Worm (Caenorhabditis elegans) whole organism, mixed stage, embryonic: ENCODE measurements around the gene uba-1.

ENCODE experiments used
- bed-3 ChIP-seq: fragments of 200-800 bp; sonication (Bioruptor generic); optimal IDR thresholded peaks from 3 replicates; lab custom pipeline; 2018; ENCODE audit warnings: mild to moderate bottlenecking, missing genetic modification characterization, moderate library complexity, missing compliant biosample characterization
- ceh-43 ChIP-seq: fragments of 200-800 bp; sonication (Bioruptor generic); optimal IDR thresholded peaks from 2 replicates; lab custom pipeline; 2018; ENCODE audit warnings: mild to moderate bottlenecking, missing genetic modification characterization, moderate library complexity, missing compliant biosample characterization
- cnd-1 ChIP-seq: fragments of 200-800 bp; sonication (Bioruptor generic); optimal IDR thresholded peaks from 2 replicates; lab custom pipeline; 2018; ENCODE audit warnings: mild to moderate bottlenecking, missing genetic modification characterization, missing compliant biosample characterization
- drap-1 ChIP-seq: fragments of 200-800 bp; sonication (Bioruptor generic); optimal IDR thresholded peaks from 3 replicates; lab custom pipeline; 2018; ENCODE audit warnings: mild to moderate bottlenecking, missing genetic modification characterization, missing compliant biosample characterization
- elt-1 ChIP-seq: sonication (generic microtip); optimal IDR thresholded peaks from 2 replicates; lab custom pipeline; 2017; ENCODE audit warnings: missing genetic modification characterization, mild to moderate bottlenecking, missing compliant biosample characterization, antibody characterized with exemption, moderate library complexity, borderline replicate concordance; ENCODE audit not compliant: insufficient read depth
- elt-3 ChIP-seq: fragments of 150-350 bp; optimal IDR thresholded peaks from 2 replicates; lab custom pipeline; 2014; ENCODE audit warnings: missing biosample characterization, missing genetic modification characterization
- flh-1 ChIP-seq: fragments of 200-800 bp; sonication (Bioruptor generic); optimal IDR thresholded peaks from 2 replicates; lab custom pipeline; 2018; ENCODE audit warnings: mild to moderate bottlenecking, missing genetic modification characterization, moderate library complexity, missing compliant biosample characterization
- ham-2 ChIP-seq: fragments of 200-800 bp; sonication (Bioruptor generic); optimal IDR thresholded peaks from 2 replicates; lab custom pipeline; 2018; ENCODE audit warnings: mild to moderate bottlenecking, missing genetic modification characterization, missing compliant biosample characterization
- lin-32 ChIP-seq: fragments of 200-800 bp; sonication (Bioruptor generic); optimal IDR thresholded peaks from 2 replicates; lab custom pipeline; 2018; ENCODE audit warnings: mild to moderate bottlenecking, missing genetic modification characterization, missing compliant biosample characterization
- lsy-2 ChIP-seq: fragments of 150-350 bp; optimal IDR thresholded peaks from 2 replicates; lab custom pipeline; 2014; ENCODE audit warnings: missing biosample characterization, missing genetic modification characterization
- mab-5 ChIP-seq: fragments of 150-350 bp; optimal IDR thresholded peaks from 2 replicates; lab custom pipeline; 2014; ENCODE audit warnings: missing biosample characterization, missing genetic modification characterization
- nhr-28 ChIP-seq: fragments of 150-350 bp; optimal IDR thresholded peaks from 2 replicates; lab custom pipeline; 2014; ENCODE audit warnings: missing biosample characterization, missing genetic modification characterization
- nhr-76 ChIP-seq: sonication (generic microtip); optimal IDR thresholded peaks from 2 replicates; lab custom pipeline; 2017; ENCODE audit warnings: missing biosample characterization, missing genetic modification characterization
- pha-4 ChIP-seq: fragments of 150-350 bp; optimal IDR thresholded peaks from 2 replicates; lab custom pipeline; 2018; ENCODE audit warnings: missing biosample characterization, missing genetic modification reagents, missing genetic modification characterization
- snpc-4 ChIP-seq: fragments of 150-350 bp; optimal IDR thresholded peaks from 2 replicates; lab custom pipeline; 2014; ENCODE audit warnings: missing biosample characterization, missing genetic modification characterization
- tbx-8 ChIP-seq: fragments of 200-800 bp; sonication (Bioruptor generic); optimal IDR thresholded peaks from 2 replicates; lab custom pipeline; 2018; ENCODE audit warnings: mild to moderate bottlenecking, missing genetic modification characterization, moderate library complexity, missing compliant biosample characterization
- unc-120 ChIP-seq: sonication (generic microtip); optimal IDR thresholded peaks from 2 replicates; lab custom pipeline; 2017; ENCODE audit warnings: missing genetic modification characterization, missing compliant biosample characterization; ENCODE audit not compliant: poor library complexity, severe bottlenecking
- ztf-11 ChIP-seq: fragments of 150-350 bp; optimal IDR thresholded peaks from 2 replicates; lab custom pipeline; 2014; ENCODE audit warnings: missing biosample characterization, missing genetic modification characterization

Gene uba-1

DNA sequence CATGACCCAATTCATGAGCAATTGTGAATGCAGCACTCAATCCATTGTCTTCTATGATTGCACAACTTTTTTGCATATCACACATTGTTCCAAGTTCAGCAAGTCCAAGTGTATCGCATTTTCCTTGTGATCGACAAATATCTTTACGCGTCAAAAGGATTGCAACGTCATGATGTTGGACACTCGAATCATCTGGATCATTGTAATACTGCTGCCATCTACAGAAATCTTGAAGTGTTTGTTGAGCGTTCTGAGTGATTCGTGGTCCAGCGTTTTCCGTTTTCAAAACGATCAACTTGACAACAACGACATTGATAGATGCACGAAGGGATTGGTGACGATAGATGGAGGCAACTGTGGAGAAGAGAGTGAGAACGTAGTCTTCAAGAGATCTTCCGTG, 51.5 kb downstream of the uba-1 start:
- TF ChIP-seq lsy-2 (no peak), drap-1 (GFP tag; lab: Kevin White, UChicago) (no peak), ham-2 (no peak), nhr-76 (no peak), snpc-4 (tag; lab: Kevin White, UChicago) (no peak), lin-32 (GFP tag; lab: Kevin White, UChicago) (no peak), elt-3 (tag; lab: Kevin White, UChicago) (no peak), tbx-8 (GFP tag; lab: Kevin White, UChicago) (no peak), cnd-1 (tag; lab: Kevin White, UChicago) (no peak), elt-1 (tag; lab: Kevin White, UChicago) (no peak), nhr-28 (tag; lab: Kevin White, UChicago) (no peak), flh-1 (GFP tag; lab: Kevin White, UChicago) (no peak), unc-120 (tag; lab: Kevin White, UChicago) (no peak), bed-3 (no peak), mab-5 (no peak), ztf-11 (tag; lab: Kevin White, UChicago) (no peak), ceh-43 (GFP tag; lab: Kevin White, UChicago) (no peak), pha-4 (no peak)
- TF ChIP-seq, all 35 proteins: peak for 0
